Fruit fly (Drosophila melanogaster) whole organism: ENCODE measurements around the gene Gba1a.

ENCODE experiments used
- EcR ChIP-seq, 2 experiments: fragments of >200 bp; optimal IDR thresholded peaks; 2 replicates each; lab custom pipeline; 2017; ENCODE audit warnings: missing biosample characterization in 2 of 2, missing genetic modification characterization in 2 of 2, missing genetic modification reagents in 2 of 2
- pan ChIP-seq: fragments of >200 bp; optimal IDR thresholded peaks from 2 replicates; lab custom pipeline; 2017
- psq ChIP-seq: fragments of >200 bp; optimal IDR thresholded peaks from 2 replicates; lab custom pipeline; 2017
- usp ChIP-seq: fragments of >200 bp; optimal IDR thresholded peaks from 2 replicates; lab custom pipeline; 2017; ENCODE audit warnings: missing biosample characterization, missing genetic modification characterization, mixed read lengths

dm6 chr3R:23664437-23664836 is 36.0 kb upstream of the Gba1a start:
- TF ChIP-seq pan (lab: Kevin White, UChicago) (no peak), EcR (GFP tag; optimal IDR thresholded peaks at IDR 0.05; lab: Kevin White, UChicago) (no peak), usp (GFP tag; lab: Kevin White, UChicago) (no peak), psq (lab: Kevin White, UChicago) (no peak)
